Worm (Caenorhabditis elegans): ENCODE measurements around the gene T06A10.107.

DNA sequence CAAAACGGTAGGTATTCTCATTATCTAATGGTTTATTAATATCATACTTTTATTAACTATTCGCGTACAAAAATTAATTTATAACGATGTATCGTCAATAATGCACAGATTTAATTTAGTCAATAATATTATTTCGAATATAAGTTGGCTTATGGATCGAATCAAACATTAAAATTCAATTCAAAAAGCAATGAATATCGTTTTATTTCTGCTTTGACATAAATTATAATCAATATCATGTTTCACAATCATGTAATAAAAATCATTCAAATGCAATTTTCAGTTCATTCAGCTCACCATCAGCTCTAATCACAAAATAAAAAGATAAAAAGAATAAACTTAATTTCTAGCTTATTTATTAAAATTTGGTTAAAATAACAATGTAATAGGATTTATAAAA lies 38.6 kb upstream of the T06A10.107 start, which contains the start of gene Y116A8A.6:
- TF ChIP-seq aly-2 (tag; optimal IDR thresholded peaks at IDR 0.05) (no peak), pha-4 (tag; optimal IDR thresholded peaks at IDR 0.05) (no peak)

Data from whole organism, L3 larva.